Fruit fly (Drosophila melanogaster) whole organism, embryonic: ENCODE measurements around the gene CG6136.

Experiments
- C15 ChIP-seq: fragments of 200-800 bp; sonication (Bioruptor generic); IDR thresholded peaks from 3 replicates; pipeline ENCODE4 v1.3.6; 2022; ENCODE audit warnings: missing biosample characterization, missing genetic modification characterization
- CG10209 ChIP-seq: fragments of 200-800 bp; sonication (Bioruptor generic); optimal IDR thresholded peaks from 3 replicates; lab custom pipeline; 2017; ENCODE audit warnings: missing biosample characterization, mild to moderate bottlenecking, missing genetic modification characterization, missing genetic modification reagents
- CG10959 ChIP-seq: fragments of 200-800 bp; sonication (Bioruptor generic); IDR thresholded peaks from 2 replicates; pipeline ENCODE4 v1.3.6; 2022; ENCODE audit warnings: missing biosample characterization, missing genetic modification characterization
- CG12299 ChIP-seq: fragments of 200-800 bp; sonication (Bioruptor generic); optimal IDR thresholded peaks from 2 replicates; lab custom pipeline; 2018; ENCODE audit warnings: missing biosample characterization, mild to moderate bottlenecking, missing genetic modification characterization
- CG12769 ChIP-seq: fragments of 200-800 bp; sonication (Bioruptor generic); optimal IDR thresholded peaks from 2 replicates; lab custom pipeline; 2019; ENCODE audit warnings: missing biosample characterization, mild to moderate bottlenecking, missing genetic modification characterization, moderate library complexity
- CG14441 ChIP-seq: fragments of 200-800 bp; sonication (Bioruptor generic); IDR thresholded peaks from 2 replicates; pipeline ENCODE4 v1.3.6; 2022; ENCODE audit warnings: missing biosample characterization, missing genetic modification characterization
- CG15479 ChIP-seq: fragments of 200-800 bp; sonication (Bioruptor generic); optimal IDR thresholded peaks from 3 replicates; lab custom pipeline; 2019; ENCODE audit warnings: missing biosample characterization, mild to moderate bottlenecking, missing genetic modification characterization, moderate library complexity
- CG1647 ChIP-seq: fragments of 200-800 bp; sonication (Bioruptor generic); optimal IDR thresholded peaks from 3 replicates; lab custom pipeline; 2016; ENCODE audit warnings: missing biosample characterization, missing genetic modification characterization
- CG17186 ChIP-seq: fragments of 200-800 bp; sonication (Bioruptor generic); optimal IDR thresholded peaks from 3 replicates; lab custom pipeline; 2017; ENCODE audit warnings: missing biosample characterization, missing genetic modification reagents, missing genetic modification characterization
- CG18599 ChIP-seq: fragments of 200-800 bp; sonication (Bioruptor generic); optimal IDR thresholded peaks from 3 replicates; lab custom pipeline; 2017; ENCODE audit warnings: missing biosample characterization, missing genetic modification characterization, mild to moderate bottlenecking, moderate library complexity, missing genetic modification reagents
- CG3065 ChIP-seq: fragments of 200-800 bp; sonication (Bioruptor generic); optimal IDR thresholded peaks from 2 replicates; lab custom pipeline; 2016; ENCODE audit warnings: missing biosample characterization, missing genetic modification characterization
- CG32767 ChIP-seq: fragments of 200-800 bp; sonication (Bioruptor generic); IDR thresholded peaks from 2 replicates; pipeline ENCODE4 v1.3.6; 2022; ENCODE audit warnings: missing biosample characterization, missing genetic modification characterization
- CG4730 ChIP-seq: fragments of 200-800 bp; sonication (Bioruptor generic); IDR thresholded peaks from 2 replicates; pipeline ENCODE4 v1.3.6; 2022; ENCODE audit warnings: missing biosample characterization, missing genetic modification characterization
- CG6654 ChIP-seq: fragments of 200-800 bp; sonication (Bioruptor generic); optimal IDR thresholded peaks from 2 replicates; lab custom pipeline; 2017; ENCODE audit warnings: missing biosample characterization, mild to moderate bottlenecking, missing genetic modification characterization
- CG9215 ChIP-seq: fragments of 200-800 bp; sonication (Bioruptor generic); IDR thresholded peaks from 2 replicates; pipeline ENCODE4 v1.3.6; 2022; ENCODE audit warnings: missing biosample characterization, missing genetic modification characterization
- Camta ChIP-seq: fragments of 200-800 bp; sonication (Bioruptor generic); optimal IDR thresholded peaks from 2 replicates; lab custom pipeline; 2016; ENCODE audit warnings: missing biosample characterization, missing genetic modification characterization
- CkIIα-i1 ChIP-seq: fragments of 200-800 bp; sonication (Bioruptor generic); IDR thresholded peaks from 2 replicates; pipeline ENCODE4 v1.3.6; 2022; ENCODE audit warnings: missing biosample characterization, missing genetic modification characterization
- Deaf1 ChIP-seq: fragments of 200-800 bp; optimal IDR thresholded peaks from 3 replicates; lab custom pipeline; 2019; ENCODE audit warnings: missing biosample characterization, mild to moderate bottlenecking, missing genetic modification characterization, moderate library complexity
- Dip3 ChIP-seq: fragments of 200-800 bp; sonication (Bioruptor generic); optimal IDR thresholded peaks from 3 replicates; lab custom pipeline; 2016; ENCODE audit warnings: missing biosample characterization, missing genetic modification characterization
- E2f2 ChIP-seq: fragments of 200-800 bp; sonication (Bioruptor generic); IDR thresholded peaks from 2 replicates; pipeline ENCODE4 v1.3.6; 2022; ENCODE audit warnings: missing biosample characterization, missing genetic modification characterization
- Gsc ChIP-seq: fragments of 200-800 bp; sonication (Bioruptor generic); IDR thresholded peaks from 2 replicates; pipeline ENCODE4 v1.3.6; 2022; ENCODE audit warnings: missing biosample characterization, missing genetic modification characterization
- Gug ChIP-seq: fragments of 200-800 bp; sonication (Bioruptor generic); IDR thresholded peaks from 4 replicates; pipeline ENCODE4 v1.3.6; 2022; ENCODE audit warnings: missing biosample characterization, missing genetic modification characterization
- HLH3B ChIP-seq: fragments of 200-800 bp; sonication (Bioruptor generic); IDR thresholded peaks from 2 replicates; pipeline ENCODE4 v1.3.6; 2022; ENCODE audit warnings: missing biosample characterization, missing genetic modification characterization
- Hand ChIP-seq: fragments of 200-800 bp; sonication (Bioruptor generic); optimal IDR thresholded peaks from 2 replicates; lab custom pipeline; 2017; ENCODE audit warnings: mild to moderate bottlenecking, missing biosample characterization, missing genetic modification reagents, missing genetic modification characterization
- HmgZ ChIP-seq: fragments of 200-800 bp; sonication (Bioruptor generic); optimal IDR thresholded peaks from 2 replicates; lab custom pipeline; 2018; ENCODE audit warnings: missing biosample characterization, mild to moderate bottlenecking, missing genetic modification characterization
- Hmr ChIP-seq: fragments of 200-800 bp; sonication (Bioruptor generic); optimal IDR thresholded peaks from 3 replicates; lab custom pipeline; 2017; ENCODE audit warnings: mild to moderate bottlenecking, missing biosample characterization, missing genetic modification reagents, missing genetic modification characterization
- Nf-YB ChIP-seq: fragments of 200-800 bp; sonication (Bioruptor generic); optimal IDR thresholded peaks from 3 replicates; lab custom pipeline; 2019; ENCODE audit warnings: missing biosample characterization, mild to moderate bottlenecking, missing genetic modification characterization, moderate library complexity
- Rfx ChIP-seq: fragments of 200-800 bp; sonication (Bioruptor generic); IDR thresholded peaks from 2 replicates; pipeline ENCODE4 v1.3.6; 2022; ENCODE audit warnings: missing biosample characterization, missing genetic modification characterization
- Scr ChIP-seq: fragments of 200-800 bp; sonication (Bioruptor generic); IDR thresholded peaks from 2 replicates; pipeline ENCODE4 v1.3.6; 2022; ENCODE audit warnings: missing biosample characterization, missing genetic modification characterization; ENCODE audit not compliant: partially characterized antibody
- ato ChIP-seq: fragments of 200-800 bp; sonication (Bioruptor generic); IDR thresholded peaks from 2 replicates; pipeline ENCODE4 v1.3.6; 2022; ENCODE audit warnings: missing biosample characterization, missing genetic modification characterization; ENCODE audit not compliant: partially characterized antibody
- chn ChIP-seq: fragments of 200-800 bp; sonication (Bioruptor generic); optimal IDR thresholded peaks from 2 replicates; lab custom pipeline; 2016; ENCODE audit warnings: missing biosample characterization, missing genetic modification characterization
- dimm ChIP-seq: fragments of 200-800 bp; sonication (Bioruptor generic); IDR thresholded peaks from 2 replicates; pipeline ENCODE4 v1.3.6; 2022; ENCODE audit warnings: missing biosample characterization, missing genetic modification characterization
- dmrt11E ChIP-seq: fragments of 200-800 bp; sonication (Bioruptor generic); optimal IDR thresholded peaks from 3 replicates; lab custom pipeline; 2018; ENCODE audit warnings: missing biosample characterization, mild to moderate bottlenecking, missing genetic modification characterization, moderate library complexity
- gsb-n ChIP-seq: fragments of 200-800 bp; sonication (Bioruptor generic); optimal IDR thresholded peaks from 3 replicates; lab custom pipeline; 2018; ENCODE audit warnings: missing biosample characterization, mild to moderate bottlenecking, missing genetic modification characterization
- kah ChIP-seq: fragments of 200-800 bp; sonication (Bioruptor generic); optimal IDR thresholded peaks from 2 replicates; lab custom pipeline; 2018; ENCODE audit warnings: missing biosample characterization, mild to moderate bottlenecking, missing genetic modification characterization
- ken ChIP-seq: fragments of 200-800 bp; sonication (Bioruptor generic); IDR thresholded peaks from 3 replicates; pipeline ENCODE4 v1.3.6; 2022; ENCODE audit warnings: missing biosample characterization, missing genetic modification characterization
- mam ChIP-seq: fragments of 200-800 bp; sonication (Bioruptor generic); optimal IDR thresholded peaks from 3 replicates; lab custom pipeline; 2016; ENCODE audit warnings: missing biosample characterization, missing genetic modification characterization
- nerfin-2 ChIP-seq: fragments of 200-800 bp; sonication (Bioruptor generic); IDR thresholded peaks from 2 replicates; pipeline ENCODE4 v1.3.6; 2022; ENCODE audit warnings: missing biosample characterization, missing genetic modification characterization; ENCODE audit not compliant: partially characterized antibody
- nom ChIP-seq: fragments of 200-800 bp; sonication (Bioruptor generic); optimal IDR thresholded peaks from 2 replicates; lab custom pipeline; 2017; ENCODE audit warnings: missing biosample characterization, missing genetic modification characterization, mild to moderate bottlenecking, moderate library complexity, missing genetic modification reagents
- ro ChIP-seq: fragments of 200-800 bp; sonication (Bioruptor generic); IDR thresholded peaks from 2 replicates; pipeline ENCODE4 v1.3.6; 2022; ENCODE audit warnings: missing biosample characterization, missing genetic modification characterization
- row ChIP-seq: fragments of 200-800 bp; sonication (Bioruptor generic); IDR thresholded peaks from 3 replicates; pipeline ENCODE4 v1.3.6; 2022; ENCODE audit warnings: missing biosample characterization, missing genetic modification characterization
- scrt ChIP-seq: fragments of 200-800 bp; sonication (Bioruptor generic); optimal IDR thresholded peaks from 2 replicates; lab custom pipeline; 2018; ENCODE audit warnings: missing biosample characterization, mild to moderate bottlenecking, missing genetic modification characterization, moderate library complexity
- sr ChIP-seq: fragments of 200-800 bp; sonication (Bioruptor generic); IDR thresholded peaks from 3 replicates; pipeline ENCODE4 v1.3.6; 2022; ENCODE audit warnings: missing biosample characterization, missing genetic modification characterization
- stc ChIP-seq: fragments of 200-800 bp; sonication (Bioruptor generic); IDR thresholded peaks from 2 replicates; pipeline ENCODE4 v1.3.6; 2022; ENCODE audit warnings: missing biosample characterization, missing genetic modification characterization
- sug ChIP-seq: fragments of 200-800 bp; optimal IDR thresholded peaks from 2 replicates; lab custom pipeline; 2019; ENCODE audit warnings: missing biosample characterization, mild to moderate bottlenecking, missing genetic modification characterization, moderate library complexity
- tap ChIP-seq: fragments of 200-800 bp; optimal IDR thresholded peaks from 3 replicates; lab custom pipeline; 2019; ENCODE audit warnings: missing biosample characterization, mild to moderate bottlenecking, missing genetic modification characterization, moderate library complexity
- tgo ChIP-seq: fragments of 200-800 bp; sonication (Bioruptor generic); IDR thresholded peaks from 3 replicates; pipeline ENCODE4 v1.3.6; 2022; ENCODE audit warnings: missing biosample characterization, missing genetic modification characterization
- tin ChIP-seq: fragments of 200-800 bp; sonication (Bioruptor generic); optimal IDR thresholded peaks from 3 replicates; lab custom pipeline; 2016; ENCODE audit warnings: missing biosample characterization, missing genetic modification characterization
- tio ChIP-seq: fragments of 200-800 bp; sonication (Bioruptor generic); optimal IDR thresholded peaks from 2 replicates; lab custom pipeline; 2017; ENCODE audit warnings: missing biosample characterization, missing genetic modification characterization, inconsistent platforms
- zfh1 ChIP-seq: fragments of 200-800 bp; sonication (Bioruptor generic); IDR thresholded peaks from 3 replicates; pipeline ENCODE4 v1.3.6; 2022; ENCODE audit warnings: missing biosample characterization, missing genetic modification characterization

Gene CG6136

dm6 chr3R:15418824-15419530, 47.0 kb upstream of the CG6136 start (continued):
- TF ChIP-seq CG17186 (GFP tag; lab: Kevin White, UChicago) = no peak
- TF ChIP-seq tin (GFP tag; lab: Kevin White, UChicago) = peak; percentile 55
- peak; percentile 29 for TF ChIP-seq HmgZ (tag; lab: Kevin White, UChicago)
- peak; percentile 48 for TF ChIP-seq stc
- TF ChIP-seq CG18599 = peak; percentile 71
- peak; percentile 33; the same call in 1 of the 3 replicates for TF ChIP-seq zfh1 (GFP tag; lab: Robert Waterston, UW)
- TF ChIP-seq CG12299 (tag; lab: Kevin White, UChicago) = peak; percentile 58
- TF ChIP-seq sug (tag; lab: Kevin White, UChicago) = peak; percentile 47
- TF ChIP-seq scrt (GFP tag; lab: Kevin White, UChicago) = peak; percentile 41
- TF ChIP-seq CG1647 (GFP tag; lab: Kevin White, UChicago) = no peak
- TF ChIP-seq Camta = no peak
- TF ChIP-seq row (GFP tag; lab: Robert Waterston, UW) = peak; percentile 69
- no peak for TF ChIP-seq sr (GFP tag; lab: Robert Waterston, UW)
- TF ChIP-seq Deaf1 = peak; percentile 70
- no peak for TF ChIP-seq nom (GFP tag; lab: Kevin White, UChicago)
- TF ChIP-seq dimm (GFP tag; lab: Robert Waterston, UW) = no peak
- no peak for TF ChIP-seq CG10959 (GFP tag; lab: Robert Waterston, UW)
- no peak for TF ChIP-seq CG14441 (GFP tag; lab: Robert Waterston, UW)
- TF ChIP-seq ken (GFP tag; lab: Robert Waterston, UW) = no peak
- TF ChIP-seq mam (GFP tag; lab: Kevin White, UChicago) = no peak
- TF ChIP-seq tio (GFP tag; lab: Kevin White, UChicago) = peak; percentile 81
- no peak for TF ChIP-seq kah
- peak; percentile 88 for TF ChIP-seq gsb-n
- TF ChIP-seq CG12769 = no peak
- TF ChIP-seq E2f2 (GFP tag; lab: Robert Waterston, UW) = peak; percentile 31; the same call in 1 of the 2 replicates
- TF ChIP-seq CG4730 (GFP tag; lab: Robert Waterston, UW) = no peak
- TF ChIP-seq CG10209 (GFP tag; lab: Kevin White, UChicago) = peak; percentile 81
- 0 out of 4 replicates have a peak, but pooled peaks have one; percentile 2 for TF ChIP-seq Gug (GFP tag; lab: Robert Waterston, UW)
- no peak for TF ChIP-seq CkIIα-i1 (GFP tag; lab: Robert Waterston, UW)
- peak; percentile 36; the same call in 1 of the 2 replicates for TF ChIP-seq HLH3B (GFP tag; lab: Robert Waterston, UW)
- peak; percentile 72 for TF ChIP-seq Hmr (GFP tag; lab: Kevin White, UChicago)
- peak; percentile 60 for TF ChIP-seq Hand (GFP tag; lab: Kevin White, UChicago)
- TF ChIP-seq Dip3 = no peak
- no peak for TF ChIP-seq ato (GFP tag; lab: Robert Waterston, UW)
- no peak for TF ChIP-seq Gsc (GFP tag; lab: Robert Waterston, UW)
- TF ChIP-seq ro (GFP tag; lab: Robert Waterston, UW) = no peak
- TF ChIP-seq CG6654 = no peak
- peak; percentile 21 for TF ChIP-seq tap (tag; lab: Kevin White, UChicago)
- TF ChIP-seq Scr (GFP tag; lab: Robert Waterston, UW) = no peak
- no peak for TF ChIP-seq CG3065 (GFP tag; lab: Kevin White, UChicago)
- TF ChIP-seq Nf-YB (GFP tag; lab: Kevin White, UChicago) = peak; percentile 72
- no peak for TF ChIP-seq Rfx (GFP tag; lab: Robert Waterston, UW)
- TF ChIP-seq CG15479 (GFP tag; lab: Kevin White, UChicago) = no peak
- peak; percentile 32; the same call in 2 of the 3 replicates for TF ChIP-seq tgo (GFP tag; lab: Robert Waterston, UW)
- no peak for TF ChIP-seq nerfin-2 (GFP tag; lab: Robert Waterston, UW)
- no peak for TF ChIP-seq chn (GFP tag; lab: Kevin White, UChicago)
- peak; percentile 40 for TF ChIP-seq CG9215 (GFP tag; lab: Robert Waterston, UW)
- no peak for TF ChIP-seq C15 (GFP tag; lab: Robert Waterston, UW)
- peak; percentile 95 for TF ChIP-seq dmrt11E (tag; lab: Kevin White, UChicago)
- TF ChIP-seq CG32767 (GFP tag; lab: Robert Waterston, UW) = 0 out of 2 replicates have a peak, but pooled peaks have one; percentile 22
